Fruit fly (Drosophila melanogaster) whole organism, larva: Measurements from ENCODE around the gene Dcr-1.

ENCODE experiments used
- noc ChIP-seq: fragments of 200-800 bp; sonication (Bioruptor generic); optimal IDR thresholded peaks from 3 replicates; lab custom pipeline; 2019; ENCODE audit warnings: missing biosample characterization, mild to moderate bottlenecking, missing genetic modification characterization, moderate library complexity

The Dcr-1 gene

DNA sequence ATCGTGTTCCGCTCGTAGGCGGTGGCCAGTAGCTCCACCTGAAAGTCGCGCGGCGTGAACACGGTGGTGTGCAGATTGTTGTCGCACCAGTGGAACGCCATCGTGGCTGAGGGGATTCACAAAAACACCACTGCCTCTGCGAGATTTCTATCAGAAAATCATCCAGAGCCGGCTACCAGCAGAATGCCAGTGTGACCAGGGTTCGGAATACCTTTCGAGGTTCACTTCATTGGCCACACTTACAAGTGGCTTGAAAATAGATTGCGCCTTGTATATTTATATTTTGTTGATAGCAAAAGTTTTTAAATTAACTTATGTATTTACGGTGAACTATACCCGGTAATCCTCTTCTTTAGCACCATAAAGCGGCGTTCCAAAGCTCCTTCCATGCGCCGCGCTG, at the start of gene Dcr-1, which contains the start of gene CG6985:
Dcr-1 (minus strand) TSS at position 162 of the 400 bp plus-strand sequence.
CG6985 (plus strand) TSS at position 221 of the 400 bp plus-strand sequence.
- TF ChIP-seq noc (tag; lab: Kevin White, UChicago), result no peak

DNA sequence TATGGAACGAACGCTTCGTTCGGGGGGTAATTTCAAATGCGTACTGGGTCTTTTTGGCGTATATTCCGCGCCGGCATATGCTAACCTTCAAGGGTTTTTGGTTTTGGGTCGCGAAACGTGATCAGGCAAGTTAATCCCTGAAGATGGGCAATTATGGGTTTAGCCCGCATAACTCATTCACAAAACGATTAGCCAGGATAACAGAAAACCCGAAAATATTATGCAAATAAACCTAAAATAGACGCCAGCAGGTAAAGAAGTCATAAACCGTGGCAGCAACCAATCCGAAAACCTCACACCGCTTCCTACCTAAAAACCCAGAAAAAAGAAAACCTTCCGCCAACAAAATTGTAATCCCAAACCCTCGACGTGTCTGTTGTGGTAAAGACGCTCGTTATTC, 48.2 kb upstream of the Dcr-1 start:
- TF ChIP-seq noc (tag; lab: Kevin White, UChicago), result no peak

DNA sequence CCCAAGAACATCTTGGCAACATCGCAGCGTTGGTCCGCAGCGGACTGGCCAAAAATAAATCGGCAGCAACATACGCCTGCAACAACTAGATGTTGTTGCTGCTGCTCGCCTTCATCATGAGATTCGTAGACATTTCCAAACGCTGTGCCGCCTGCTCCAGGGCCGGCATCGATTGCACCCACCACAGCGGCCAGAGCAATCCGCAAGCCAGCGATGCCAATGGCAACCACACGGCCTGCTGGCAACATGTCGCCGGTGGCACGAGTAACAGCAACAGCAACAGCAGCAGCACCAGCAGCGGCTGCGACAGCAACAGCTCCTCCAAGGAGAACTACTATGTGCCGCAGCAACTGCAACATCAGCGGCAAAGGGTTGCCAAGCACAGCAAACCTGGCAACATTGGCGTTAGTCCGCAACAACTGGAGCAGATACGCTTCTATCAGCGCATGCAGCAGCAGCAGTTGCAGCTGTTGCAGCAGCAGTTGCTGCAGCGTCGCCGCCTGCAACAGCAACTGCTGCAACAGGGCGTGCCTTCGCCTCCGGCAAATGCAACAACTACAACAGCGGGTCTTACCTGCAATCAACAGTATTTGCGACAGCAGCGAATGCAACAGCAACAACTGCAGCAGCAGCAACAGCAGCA, 43.9 kb upstream of the Dcr-1 start:
- no peak for TF ChIP-seq noc (tag; lab: Kevin White, UChicago)

DNA sequence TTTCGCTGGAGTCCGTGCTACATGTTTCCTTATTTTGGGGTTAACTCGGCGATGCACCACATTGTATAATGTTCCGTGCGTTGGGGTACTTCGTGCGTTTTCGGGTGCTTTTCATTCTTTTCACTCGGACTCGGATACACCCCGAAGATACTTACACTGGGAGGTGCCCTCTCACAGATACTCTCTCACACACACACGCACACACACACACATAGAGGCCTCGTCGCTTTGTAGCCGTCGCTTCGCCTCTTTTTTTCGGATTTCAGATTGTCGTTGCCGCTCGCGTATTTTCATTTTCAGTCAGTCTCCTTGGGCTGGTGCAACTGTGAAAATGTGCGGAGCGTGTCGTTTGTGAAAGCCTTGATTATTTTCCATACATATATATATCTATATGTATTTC, 40.5 kb upstream of the Dcr-1 start:
- TF ChIP-seq noc (tag; lab: Kevin White, UChicago), result peak; percentile 23

DNA sequence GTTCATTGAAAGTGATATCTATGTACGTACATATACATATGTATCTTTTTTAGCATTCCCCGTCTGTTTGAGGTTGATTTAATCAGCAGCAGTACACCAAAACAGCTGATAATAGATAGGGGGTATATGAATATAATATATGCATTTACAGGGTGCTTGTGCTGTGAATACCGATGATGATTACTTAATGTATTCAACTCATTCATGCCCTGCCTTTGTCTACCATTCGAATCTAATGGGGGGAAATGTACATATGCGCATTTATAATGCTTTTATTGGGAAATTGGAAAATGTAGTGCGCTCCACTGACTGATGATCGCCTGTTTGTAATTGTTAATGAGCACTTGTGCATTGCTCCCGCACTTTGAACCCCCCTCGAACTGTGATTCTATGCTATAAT, 39.2 kb upstream of the Dcr-1 start:
- TF ChIP-seq noc (tag; lab: Kevin White, UChicago), result no peak

DNA sequence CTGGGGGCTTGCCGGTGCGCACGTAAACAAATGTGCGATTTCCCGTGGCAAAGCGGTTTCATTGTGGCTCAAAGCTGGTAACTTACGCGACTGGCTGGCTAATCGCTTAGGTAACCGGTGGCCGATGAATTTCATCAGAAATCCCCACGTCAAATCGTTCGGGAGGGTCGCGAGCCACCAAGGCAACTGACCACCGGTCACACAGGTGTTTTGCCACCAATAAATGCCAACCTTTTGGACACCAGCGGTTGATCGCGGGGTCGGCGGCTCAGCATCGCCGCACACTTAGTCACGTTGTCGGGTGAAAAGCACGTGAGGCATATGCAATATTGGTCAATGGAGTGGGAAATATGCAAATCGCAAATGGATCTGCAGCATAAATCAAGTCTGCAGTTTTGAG, 35.6 kb upstream of the Dcr-1 start:
- TF ChIP-seq noc (tag; lab: Kevin White, UChicago), result no peak

DNA sequence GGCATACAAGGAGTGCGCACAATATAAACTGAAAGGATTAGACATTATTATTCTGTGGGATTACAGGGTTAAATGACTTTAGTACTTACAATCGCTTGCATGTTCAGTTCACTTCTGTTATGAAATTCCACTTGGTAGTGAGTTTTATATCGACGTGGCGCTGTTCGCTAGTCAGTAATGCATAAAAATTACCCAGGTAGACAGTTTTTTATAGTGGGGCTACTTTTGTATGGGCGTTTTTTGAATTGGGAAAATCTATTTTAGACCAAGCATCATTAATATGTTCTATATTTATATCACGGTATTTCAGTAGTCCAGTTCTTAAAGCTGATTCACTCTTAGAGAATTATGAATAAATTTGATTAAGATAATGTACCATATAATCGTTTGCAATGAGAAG, 30.8 kb upstream of the Dcr-1 start, which contains the start of gene CG43095:
CG43095 (minus strand) TSS at position 101 of the 400 bp plus-strand sequence.
- no peak for TF ChIP-seq noc (tag; lab: Kevin White, UChicago)

DNA sequence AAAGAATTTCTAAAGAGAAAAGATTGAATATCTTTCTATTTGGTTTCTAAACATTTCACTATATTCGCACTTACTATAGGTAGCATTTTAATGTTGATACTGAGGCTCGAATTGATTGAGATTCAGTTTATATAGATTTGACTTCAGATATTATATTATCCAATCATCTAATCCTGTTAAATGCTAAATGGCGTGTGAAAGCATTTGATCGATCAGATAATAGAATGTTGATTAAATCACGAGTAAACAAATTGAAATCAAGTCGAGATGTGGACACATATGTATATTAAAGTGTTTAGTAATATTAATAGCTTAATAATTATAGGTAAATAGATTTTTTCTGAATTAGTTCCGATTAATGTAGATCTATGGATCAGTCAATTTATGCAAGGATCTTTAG, 30.0 kb upstream of the Dcr-1 start, which contains the start of gene CG43094:
CG43094 (minus strand) TSS at position 101 of the 400 bp plus-strand sequence.
- no peak for TF ChIP-seq noc (tag; lab: Kevin White, UChicago)

DNA sequence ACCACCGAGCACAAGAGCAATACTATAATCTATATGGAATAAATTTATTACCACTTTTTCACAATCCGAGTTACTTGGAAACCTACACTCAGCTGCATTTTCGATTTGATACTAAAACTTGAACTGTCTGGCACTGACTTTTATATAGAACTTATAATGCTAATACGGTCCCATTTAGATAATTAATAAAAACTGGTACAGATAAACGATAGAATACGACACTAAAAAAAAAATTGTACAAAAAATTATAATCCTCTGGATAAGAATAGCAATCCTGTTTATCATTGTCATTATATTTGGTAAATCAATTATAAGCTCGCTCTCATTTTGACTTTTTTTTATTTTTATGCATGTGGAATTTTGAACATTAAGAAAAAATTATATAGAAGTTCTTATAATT, 29.3 kb upstream of the Dcr-1 start, which contains the start of gene CG43093:
CG43093 (minus strand) TSS at position 101 of the 400 bp plus-strand sequence.
- no peak for TF ChIP-seq noc (tag; lab: Kevin White, UChicago)

DNA sequence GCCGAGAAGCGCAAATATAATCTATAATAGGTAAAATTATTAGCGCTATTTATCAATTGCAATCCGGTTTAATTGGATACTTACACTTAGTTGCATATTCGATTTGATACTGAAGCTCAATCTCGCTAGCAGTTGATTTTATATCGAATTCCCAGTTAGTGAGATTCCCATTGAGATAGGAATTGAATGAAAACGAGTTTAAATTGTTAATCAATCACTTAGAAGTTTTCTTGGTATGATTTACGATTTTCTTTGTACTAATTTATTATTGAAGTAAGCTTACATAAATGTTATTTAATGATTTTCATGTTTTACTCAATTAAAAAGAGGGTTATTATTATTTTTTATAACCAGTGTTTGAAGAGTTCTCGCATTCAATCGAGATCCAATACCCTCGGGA, 28.7 kb upstream of the Dcr-1 start, which contains the start of gene CG43092:
CG43092 (minus strand) TSS at position 101 of the 400 bp plus-strand sequence.
- no peak for TF ChIP-seq noc (tag; lab: Kevin White, UChicago)

DNA sequence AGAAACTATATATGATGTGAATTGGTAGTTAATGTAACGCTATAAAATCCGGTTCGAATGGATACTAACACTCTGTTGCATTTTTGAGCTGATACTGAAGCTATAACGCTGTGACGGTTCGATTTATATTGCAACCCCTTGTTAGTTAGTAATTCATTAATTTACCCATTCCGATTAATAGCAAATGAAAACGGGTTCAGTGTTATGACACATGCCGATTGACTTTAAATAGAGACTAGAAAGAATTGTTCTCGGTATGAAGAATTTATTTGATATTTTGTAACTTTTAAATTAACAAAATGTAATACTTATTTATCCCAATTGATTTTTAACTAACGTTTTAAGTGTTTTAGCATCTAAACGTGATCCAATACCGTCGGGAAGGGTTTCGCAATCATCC, 27.7 kb upstream of the Dcr-1 start, which contains the start of gene CG43091:
CG43091 (minus strand) TSS at position 101 of the 400 bp plus-strand sequence.
- no peak for TF ChIP-seq noc (tag; lab: Kevin White, UChicago)

DNA sequence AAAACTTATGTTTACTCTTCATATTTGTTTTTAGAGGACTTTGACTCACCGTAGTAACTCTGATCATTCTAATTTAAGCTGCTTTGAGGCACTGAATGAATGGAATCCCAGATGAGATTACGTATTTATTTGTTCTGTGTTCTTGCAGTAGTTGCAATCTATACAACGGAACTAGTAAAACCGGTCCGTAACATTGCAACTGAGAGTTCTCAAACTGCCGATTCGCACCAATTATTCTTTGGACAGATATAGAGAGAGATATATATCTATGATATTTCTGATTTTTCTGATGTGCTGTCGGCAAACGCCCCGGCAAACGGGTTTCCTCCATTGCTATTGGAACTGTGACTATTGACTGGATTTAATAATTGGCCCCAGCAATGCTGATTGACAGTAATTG, 26.7 kb upstream of the Dcr-1 start, which contains the start of gene CG13841:
CG13841 (minus strand) TSS at position 101 of the 400 bp plus-strand sequence.
- no peak for TF ChIP-seq noc (tag; lab: Kevin White, UChicago)

DNA sequence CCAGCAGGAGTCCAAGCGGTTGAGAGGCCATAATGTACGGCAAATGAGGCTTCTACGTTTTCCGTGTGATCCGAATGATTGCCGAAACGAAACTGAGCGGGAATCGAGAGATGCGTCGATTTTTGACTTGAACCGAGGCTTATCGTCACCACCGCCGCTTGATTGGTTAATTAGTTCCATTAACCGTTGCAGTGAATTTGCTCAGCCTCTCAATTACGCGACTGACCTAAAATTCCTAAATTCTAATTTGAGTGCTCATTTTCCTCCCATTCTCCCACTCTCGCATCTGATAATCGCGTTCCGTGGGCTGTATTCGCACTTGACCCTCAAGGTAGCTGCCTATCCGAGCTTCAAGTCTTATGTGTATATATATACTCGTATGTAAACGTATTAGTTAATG, 25.2 kb upstream of the Dcr-1 start, which contains the start of gene Nepl15:
Nepl15 (minus strand) TSS at position 101 of the 400 bp plus-strand sequence.
- TF ChIP-seq noc (tag; lab: Kevin White, UChicago), result no peak

DNA sequence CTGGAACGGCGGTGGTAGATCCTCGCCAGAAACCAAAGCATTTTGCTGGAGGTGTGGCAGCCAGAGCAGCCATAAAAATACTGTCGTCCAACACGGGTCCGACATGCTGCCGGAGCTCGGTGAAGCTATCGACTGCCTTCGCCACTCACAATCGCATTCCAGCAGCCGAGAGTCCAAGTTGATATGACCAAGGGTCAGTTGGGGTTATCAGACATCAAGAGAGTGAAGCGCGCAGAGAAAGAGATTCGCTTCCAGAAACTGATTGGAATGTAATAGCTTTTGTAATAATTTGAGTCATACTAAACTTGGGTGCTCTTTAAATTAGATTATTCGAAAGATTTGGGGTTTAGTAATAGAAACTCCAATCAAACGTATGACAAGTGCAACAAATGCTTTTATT, 22.7 kb upstream of the Dcr-1 start, which contains the start of gene Nepl14:
Nepl14 (minus strand) TSS at position 125 of the 400 bp plus-strand sequence.
- TF ChIP-seq noc (tag; lab: Kevin White, UChicago), result no peak

DNA sequence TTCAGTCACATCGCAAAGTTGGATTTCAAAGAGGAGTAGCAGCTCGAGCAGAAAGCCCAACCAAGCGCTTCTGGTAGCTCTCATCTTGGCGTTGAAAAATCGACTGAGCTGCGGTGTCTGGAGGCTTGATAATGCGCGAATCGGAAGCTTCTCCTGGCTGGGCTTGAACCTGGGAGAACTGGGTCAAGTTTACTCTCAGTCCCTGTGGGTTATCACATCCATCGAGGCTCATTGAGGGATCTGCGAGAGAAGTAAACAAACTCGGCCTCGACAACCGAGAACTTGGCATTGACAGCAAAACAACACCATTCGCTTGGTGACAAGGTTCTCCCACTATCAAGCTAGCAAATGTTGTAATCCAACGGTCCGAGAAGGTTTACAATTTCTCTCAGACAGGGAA, 20.1 kb upstream of the Dcr-1 start, which contains the start of gene Nepl13:
Nepl13 (minus strand) TSS at position 89 of the 400 bp plus-strand sequence.
- TF ChIP-seq noc (tag; lab: Kevin White, UChicago), result no peak

DNA sequence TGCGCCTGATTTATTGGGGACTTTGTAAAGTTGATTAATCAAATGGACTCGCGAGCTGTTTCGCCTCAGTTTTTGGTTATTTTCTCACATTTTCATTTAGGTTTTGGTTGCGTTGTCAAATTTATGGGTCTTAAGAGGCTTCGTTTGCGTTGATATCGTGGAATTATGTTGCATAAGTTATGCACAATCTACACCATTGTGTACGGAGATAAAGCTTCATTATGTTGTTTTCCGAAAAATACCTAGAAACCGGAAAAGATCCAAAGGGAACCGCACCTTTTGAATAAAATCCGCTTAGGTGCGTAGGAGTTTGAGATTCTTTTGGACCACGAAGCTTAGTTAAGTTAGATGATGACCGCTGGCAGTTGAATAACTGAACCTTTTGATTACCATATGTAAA, 16.2 kb upstream of the Dcr-1 start:
- TF ChIP-seq noc (tag; lab: Kevin White, UChicago), result no peak

DNA sequence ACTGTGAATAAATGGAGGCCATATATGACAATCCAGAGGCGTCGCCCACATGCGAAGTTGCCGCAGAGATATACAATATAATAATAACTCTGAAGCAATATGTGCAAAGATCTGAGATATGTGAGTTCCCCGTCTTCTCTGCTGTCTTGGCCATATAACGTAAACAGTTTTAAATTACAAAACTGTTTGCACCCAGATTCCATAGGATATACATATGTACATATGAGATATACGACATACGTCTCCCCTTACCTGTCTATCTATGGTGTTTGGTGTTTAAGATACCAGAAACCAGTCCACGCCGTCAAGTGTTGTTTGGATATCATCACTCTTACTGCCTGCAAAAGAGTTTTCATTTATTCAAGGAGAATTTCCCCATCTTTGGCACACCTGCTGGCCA, 15.4 kb upstream of the Dcr-1 start:
- TF ChIP-seq noc (tag; lab: Kevin White, UChicago), result no peak
